Worm (Caenorhabditis elegans): Measurements from ENCODE around the gene tbg-1.

DNA sequence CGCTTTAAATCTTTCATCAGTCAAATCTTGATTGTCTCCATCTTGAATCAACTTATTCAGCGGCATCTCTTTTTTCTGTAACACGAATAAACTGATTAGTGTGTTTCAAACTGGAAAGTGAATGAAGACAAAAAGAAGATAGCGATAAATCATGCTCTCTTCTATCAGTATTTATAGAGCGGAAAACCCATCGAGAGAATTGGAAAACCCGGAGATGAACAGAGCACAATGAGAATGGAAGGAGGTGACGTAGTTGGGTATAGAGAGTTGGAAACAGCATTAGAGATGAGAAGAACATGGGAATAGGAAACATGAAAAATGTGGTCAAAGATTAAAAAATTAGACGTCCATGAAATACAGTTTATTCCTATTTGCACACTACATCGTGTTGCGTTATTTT is 36.8 kb downstream of the tbg-1 start, which contains the start of gene acox-1.5:
- TF ChIP-seq flt-1 (GFP tag; IDR thresholded peaks at IDR 0.05) (no peak), tab-1 (GFP tag; IDR thresholded peaks at IDR 0.05) (no peak), ztf-23 (GFP tag; IDR thresholded peaks at IDR 0.05) (no peak), T22C8.4 (GFP tag; IDR thresholded peaks at IDR 0.05) (no peak)
